Worm (Caenorhabditis elegans): ENCODE data around the gene fbxb-49.

ce11 chrII:1521956-1522355 lies 46.4 kb upstream of the fbxb-49 start:
- TF ChIP-seq lim-6 (tag; optimal IDR thresholded peaks at IDR 0.05) (no peak), unc-42 (tag; optimal IDR thresholded peaks at IDR 0.05) (no peak), pag-3 (tag; optimal IDR thresholded peaks at IDR 0.05; ENCODE audit: borderline replicate concordance) (no peak), syd-9 (tag; optimal IDR thresholded peaks at IDR 0.05) (no peak), ceh-9 (tag; optimal IDR thresholded peaks at IDR 0.05) (no peak), elt-4 (tag; optimal IDR thresholded peaks at IDR 0.05) (no peak), rnt-1 (tag; optimal IDR thresholded peaks at IDR 0.05) (no peak), F13H6.1 (tag; optimal IDR thresholded peaks at IDR 0.05) (no peak)
